Fruit fly (Drosophila melanogaster) whole organism, embryonic: Measurements from ENCODE around the gene Gfat2.

Experiments used
- Awh ChIP-seq: fragments of 200-800 bp; sonication (Bioruptor generic); IDR thresholded peaks from 2 replicates; pipeline ENCODE4, ENCODE4 v1.3.6; 2022; ENCODE audit warnings: missing biosample characterization, missing genetic modification characterization
- Blimp-1 ChIP-seq: fragments of 200-800 bp; sonication (Bioruptor generic); optimal IDR thresholded peaks from 3 replicates; lab custom pipeline; 2018; ENCODE audit warnings: missing biosample characterization, missing genetic modification characterization, mild to moderate bottlenecking, moderate library complexity, missing genetic modification reagents
- BtbVII ChIP-seq: fragments of 200-800 bp; sonication (Bioruptor generic); optimal IDR thresholded peaks from 3 replicates; lab custom pipeline; 2017; ENCODE audit warnings: missing biosample characterization, mild to moderate bottlenecking, missing genetic modification characterization
- CG10147 ChIP-seq: fragments of 200-800 bp; sonication (Bioruptor generic); optimal IDR thresholded peaks from 2 replicates; lab custom pipeline; 2019; ENCODE audit warnings: missing biosample characterization, mild to moderate bottlenecking, missing genetic modification characterization, moderate library complexity
- CG10959 ChIP-seq: fragments of 200-800 bp; sonication (Bioruptor generic); IDR thresholded peaks from 2 replicates; pipeline ENCODE4 v1.3.6; 2022; ENCODE audit warnings: missing biosample characterization, missing genetic modification characterization
- CG11247 ChIP-seq: fragments of 200-800 bp; sonication (Bioruptor generic); IDR thresholded peaks from 2 replicates; pipeline ENCODE4 v1.3.6; 2022; ENCODE audit warnings: missing biosample characterization, missing genetic modification characterization
- CG11504 ChIP-seq: fragments of 200-800 bp; sonication (Bioruptor generic); optimal IDR thresholded peaks from 3 replicates; lab custom pipeline; 2019; ENCODE audit warnings: missing biosample characterization, mild to moderate bottlenecking, missing genetic modification characterization, moderate library complexity
- CG11695 ChIP-seq: fragments of 200-800 bp; sonication (Bioruptor generic); IDR thresholded peaks from 3 replicates; pipeline ENCODE4 v1.3.6; 2022; ENCODE audit warnings: missing biosample characterization, missing genetic modification characterization
- CG13287 ChIP-seq: fragments of 200-800 bp; sonication (Bioruptor generic); IDR thresholded peaks from 2 replicates; pipeline ENCODE4 v1.3.6; 2022; ENCODE audit warnings: missing biosample characterization, missing genetic modification characterization; ENCODE audit not compliant: partially characterized antibody
- CG13424 ChIP-seq: fragments of 200-800 bp; sonication (Bioruptor generic); optimal IDR thresholded peaks from 2 replicates; lab custom pipeline; 2019; ENCODE audit warnings: missing biosample characterization, mild to moderate bottlenecking, missing genetic modification characterization, moderate library complexity
- CG14014 ChIP-seq: fragments of 200-800 bp; sonication (Bioruptor generic); IDR thresholded peaks from 2 replicates; pipeline ENCODE4 v1.3.6; 2022; ENCODE audit warnings: missing biosample characterization, missing genetic modification characterization
- CG15073 ChIP-seq: fragments of 200-800 bp; sonication (Bioruptor generic); optimal IDR thresholded peaks from 2 replicates; lab custom pipeline; 2016; ENCODE audit warnings: missing biosample characterization, missing genetic modification characterization
- CG15479 ChIP-seq: fragments of 200-800 bp; sonication (Bioruptor generic); optimal IDR thresholded peaks from 3 replicates; lab custom pipeline; 2019; ENCODE audit warnings: missing biosample characterization, mild to moderate bottlenecking, missing genetic modification characterization, moderate library complexity
- CG17568 ChIP-seq: fragments of 200-800 bp; sonication (Bioruptor generic); optimal IDR thresholded peaks from 2 replicates; lab custom pipeline; 2018; ENCODE audit warnings: missing biosample characterization, mild to moderate bottlenecking, missing genetic modification characterization, moderate library complexity
- CG17612 ChIP-seq: fragments of 200-800 bp; sonication (Bioruptor generic); IDR thresholded peaks from 2 replicates; pipeline ENCODE4 v1.3.6; 2022; ENCODE audit warnings: missing biosample characterization, missing genetic modification characterization
- CG34224 ChIP-seq: fragments of 200-800 bp; sonication (Bioruptor generic); IDR thresholded peaks from 3 replicates; pipeline ENCODE4 v1.3.6; 2022; ENCODE audit warnings: missing biosample characterization, missing genetic modification characterization; ENCODE audit not compliant: partially characterized antibody
- CG4730 ChIP-seq: fragments of 200-800 bp; sonication (Bioruptor generic); IDR thresholded peaks from 2 replicates; pipeline ENCODE4 v1.3.6; 2022; ENCODE audit warnings: missing biosample characterization, missing genetic modification characterization
- CG7745 ChIP-seq: fragments of 200-800 bp; sonication (Bioruptor generic); optimal IDR thresholded peaks from 2 replicates; lab custom pipeline; 2018; ENCODE audit warnings: missing biosample characterization, mild to moderate bottlenecking, missing genetic modification characterization, moderate library complexity
- CG8478 ChIP-seq: fragments of >200 bp; optimal IDR thresholded peaks from 2 replicates; lab custom pipeline; 2018
- CG9797 ChIP-seq: fragments of 200-800 bp; sonication (Bioruptor generic); optimal IDR thresholded peaks from 3 replicates; lab custom pipeline; 2018; ENCODE audit warnings: missing biosample characterization, mild to moderate bottlenecking, missing genetic modification characterization
- D19A ChIP-seq: fragments of 200-800 bp; optimal IDR thresholded peaks from 3 replicates; lab custom pipeline; 2019; ENCODE audit warnings: missing biosample characterization, mild to moderate bottlenecking, missing genetic modification characterization, moderate library complexity
- Dbx ChIP-seq: fragments of 200-800 bp; sonication (Bioruptor generic); IDR thresholded peaks from 3 replicates; pipeline ENCODE4 v1.3.6; 2022; ENCODE audit warnings: missing biosample characterization, missing genetic modification characterization
- Ets97D ChIP-seq: fragments of 200-800 bp; sonication (Bioruptor generic); optimal IDR thresholded peaks from 3 replicates; lab custom pipeline; 2016; ENCODE audit warnings: missing biosample characterization, missing genetic modification characterization
- Gsc ChIP-seq: fragments of 200-800 bp; sonication (Bioruptor generic); IDR thresholded peaks from 2 replicates; pipeline ENCODE4 v1.3.6; 2022; ENCODE audit warnings: missing biosample characterization, missing genetic modification characterization
- HLH54F ChIP-seq: fragments of 200-800 bp; sonication (Bioruptor generic); optimal IDR thresholded peaks from 3 replicates; lab custom pipeline; 2016; ENCODE audit warnings: missing biosample characterization, missing genetic modification characterization
- Hand ChIP-seq: fragments of 200-800 bp; sonication (Bioruptor generic); optimal IDR thresholded peaks from 2 replicates; lab custom pipeline; 2017; ENCODE audit warnings: mild to moderate bottlenecking, missing biosample characterization, missing genetic modification reagents, missing genetic modification characterization
- Jarid2 ChIP-seq: fragments of 200-800 bp; sonication (Bioruptor generic); optimal IDR thresholded peaks from 3 replicates; lab custom pipeline; 2017; ENCODE audit warnings: mild to moderate bottlenecking, missing biosample characterization, missing genetic modification reagents, missing genetic modification characterization
- MESR4 ChIP-seq: fragments of 200-800 bp; sonication (Bioruptor generic); optimal IDR thresholded peaks from 2 replicates; lab custom pipeline; 2018; ENCODE audit warnings: missing biosample characterization, mild to moderate bottlenecking, missing genetic modification characterization, moderate library complexity
- NC2α ChIP-seq: fragments of 200-800 bp; sonication (Bioruptor generic); optimal IDR thresholded peaks from 2 replicates; lab custom pipeline; 2016; ENCODE audit warnings: missing biosample characterization, missing genetic modification characterization
- NC2β ChIP-seq: fragments of 200-800 bp; sonication (Bioruptor generic); optimal IDR thresholded peaks from 2 replicates; lab custom pipeline; 2016; ENCODE audit warnings: missing biosample characterization, missing genetic modification characterization
- Opbp ChIP-seq: fragments of 200-800 bp; sonication (Bioruptor generic); IDR thresholded peaks from 3 replicates; pipeline ENCODE4 v1.3.6; 2022; ENCODE audit warnings: missing biosample characterization, missing genetic modification characterization; ENCODE audit not compliant: partially characterized antibody
- Six4 ChIP-seq: fragments of 200-800 bp; sonication (Bioruptor generic); optimal IDR thresholded peaks from 2 replicates; lab custom pipeline; 2016; ENCODE audit warnings: missing biosample characterization, missing genetic modification characterization
- Sry-β ChIP-seq: fragments of 200-800 bp; sonication (Bioruptor generic); optimal IDR thresholded peaks from 2 replicates; lab custom pipeline; 2018; ENCODE audit warnings: missing biosample characterization, mild to moderate bottlenecking, missing genetic modification characterization, moderate library complexity
- Usf ChIP-seq: fragments of 200-800 bp; sonication (Bioruptor generic); optimal IDR thresholded peaks from 2 replicates; lab custom pipeline; 2017; ENCODE audit warnings: missing genotype, missing biosample characterization, missing genetic modification characterization
- az2 ChIP-seq: fragments of 200-800 bp; sonication (Bioruptor generic); optimal IDR thresholded peaks from 3 replicates; lab custom pipeline; 2016; ENCODE audit warnings: missing biosample characterization, missing genetic modification characterization
- bbx ChIP-seq: fragments of 200-800 bp; sonication (Bioruptor generic); IDR thresholded peaks from 2 replicates; pipeline ENCODE4 v1.3.6; 2022; ENCODE audit warnings: missing biosample characterization, missing genetic modification characterization; ENCODE audit not compliant: partially characterized antibody
- dysf ChIP-seq: fragments of 200-800 bp; sonication (Bioruptor generic); IDR thresholded peaks from 3 replicates; pipeline ENCODE4 v1.3.6; 2022; ENCODE audit warnings: missing biosample characterization, missing genetic modification characterization
- eyg ChIP-seq: fragments of 200-800 bp; sonication (Bioruptor generic); optimal IDR thresholded peaks from 3 replicates; lab custom pipeline; 2016; ENCODE audit warnings: missing biosample characterization, missing genetic modification characterization
- lbe ChIP-seq: fragments of 200-800 bp; sonication (Bioruptor generic); optimal IDR thresholded peaks from 2 replicates; lab custom pipeline; 2016; ENCODE audit warnings: missing biosample characterization, mild to moderate bottlenecking, missing genetic modification characterization
- pfk ChIP-seq: fragments of 200-800 bp; sonication (Bioruptor generic); optimal IDR thresholded peaks from 2 replicates; lab custom pipeline; 2018; ENCODE audit warnings: missing biosample characterization, mild to moderate bottlenecking, missing genetic modification characterization, moderate library complexity
- phol ChIP-seq: fragments of 200-800 bp; sonication (Bioruptor generic); optimal IDR thresholded peaks from 3 replicates; lab custom pipeline; 2018; ENCODE audit warnings: missing biosample characterization, mild to moderate bottlenecking, missing genetic modification characterization, moderate library complexity
- pita ChIP-seq: fragments of 200-800 bp; sonication (Bioruptor generic); optimal IDR thresholded peaks from 2 replicates; lab custom pipeline; 2017; ENCODE audit warnings: missing biosample characterization, mild to moderate bottlenecking, missing genetic modification characterization
- pros ChIP-seq: fragments of 200-800 bp; sonication (Bioruptor generic); optimal IDR thresholded peaks from 3 replicates; lab custom pipeline; 2019; ENCODE audit warnings: missing biosample characterization, mild to moderate bottlenecking, missing genetic modification characterization, moderate library complexity
- pzg ChIP-seq: fragments of 200-800 bp; sonication (Bioruptor generic); optimal IDR thresholded peaks from 3 replicates; lab custom pipeline; 2018; ENCODE audit warnings: missing biosample characterization, mild to moderate bottlenecking, missing genetic modification characterization, moderate library complexity
- shn ChIP-seq: fragments of 200-800 bp; sonication (Bioruptor generic); optimal IDR thresholded peaks from 3 replicates; lab custom pipeline; 2016; ENCODE audit warnings: missing biosample characterization, missing genetic modification characterization
- slou ChIP-seq: fragments of 200-800 bp; sonication (Bioruptor generic); optimal IDR thresholded peaks from 3 replicates; lab custom pipeline; 2016; ENCODE audit warnings: missing biosample characterization, missing genetic modification characterization
- sqz ChIP-seq: fragments of 200-800 bp; sonication (Bioruptor generic); optimal IDR thresholded peaks from 3 replicates; lab custom pipeline; 2018; ENCODE audit warnings: missing biosample characterization, mild to moderate bottlenecking, missing genetic modification characterization
- stwl ChIP-seq: fragments of 200-800 bp; sonication (Bioruptor generic); optimal IDR thresholded peaks from 3 replicates; lab custom pipeline; 2018; ENCODE audit warnings: missing biosample characterization, mild to moderate bottlenecking, missing genetic modification characterization, moderate library complexity
- vvl ChIP-seq: fragments of 200-800 bp; sonication (Bioruptor generic); IDR thresholded peaks from 2 replicates; pipeline ENCODE4 v1.3.6; 2022; ENCODE audit warnings: missing biosample characterization, missing genetic modification characterization

Gfat2 gene

DNA sequence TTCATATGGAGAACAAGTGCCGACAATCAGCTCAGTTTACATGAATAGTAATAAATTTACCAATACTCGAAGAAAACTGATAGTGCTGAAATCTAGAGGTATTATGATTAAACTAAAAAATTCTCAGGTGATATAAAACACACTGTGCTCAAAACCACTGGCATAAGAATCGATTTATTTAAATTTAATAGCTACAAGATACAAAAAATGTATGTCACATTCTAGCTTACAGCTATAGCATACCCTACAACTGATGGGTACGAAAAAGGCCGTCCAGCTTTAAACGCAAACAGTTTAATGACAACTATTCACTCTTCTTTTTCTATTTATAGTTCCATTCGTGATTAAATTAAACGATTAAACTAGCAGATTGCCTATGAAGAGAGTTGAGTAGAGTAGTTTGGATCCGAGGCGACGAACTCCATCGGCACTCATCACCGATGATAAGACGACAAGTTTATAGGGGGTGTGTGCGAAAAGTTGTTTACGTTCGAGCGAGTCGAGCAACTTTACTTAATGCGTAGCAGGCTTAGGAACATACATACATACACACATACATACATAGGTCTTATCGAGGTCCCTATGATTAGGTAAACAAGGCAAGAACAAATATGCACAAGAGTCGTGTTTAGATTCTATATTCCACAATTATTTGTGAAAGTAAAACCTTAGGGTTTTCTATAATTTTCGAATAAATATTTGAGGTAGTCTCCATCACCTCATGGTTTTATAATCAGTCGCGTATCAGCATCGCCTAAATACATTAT lies 10.6 kb downstream of the Gfat2 start (continued):
- TF ChIP-seq Dbx (GFP tag; lab: Robert Waterston, UW) (peak; percentile 75; the same call in 2 of the 3 replicates), pzg (GFP tag; lab: Kevin White, UChicago) (no peak), MESR4 (no peak), Hand (GFP tag; lab: Kevin White, UChicago) (peak; percentile 71), CG11247 (GFP tag; lab: Robert Waterston, UW) (peak; percentile 76), CG7745 (tag; lab: Kevin White, UChicago) (peak; percentile 61), Gsc (GFP tag; lab: Robert Waterston, UW) (no peak), dysf (GFP tag; lab: Robert Waterston, UW) (peak; percentile 74), CG4730 (GFP tag; lab: Robert Waterston, UW) (peak; percentile 59; the same call in 1 of the 2 replicates), stwl (tag; lab: Kevin White, UChicago) (peak; percentile 20), Usf (GFP tag; lab: Kevin White, UChicago) (no peak), vvl (GFP tag; lab: Robert Waterston, UW) (peak; percentile 48), CG10147 (GFP tag; lab: Kevin White, UChicago) (peak; percentile 16), NC2β (GFP tag; lab: Kevin White, UChicago) (peak; percentile 83), Six4 (GFP tag; lab: Kevin White, UChicago) (peak; percentile 52), CG11504 (tag; lab: Kevin White, UChicago) (peak; percentile 63), CG13287 (GFP tag; lab: Robert Waterston, UW) (no peak), HLH54F (GFP tag; lab: Kevin White, UChicago) (peak; percentile 49), CG13424 (peak; percentile 47), BtbVII (GFP tag; lab: Kevin White, UChicago) (peak; percentile 71), lbe (GFP tag; lab: Kevin White, UChicago) (no peak), CG15479 (GFP tag; lab: Kevin White, UChicago) (peak; percentile 61), CG10959 (GFP tag; lab: Robert Waterston, UW) (peak; percentile 81), Opbp (GFP tag; lab: Robert Waterston, UW) (no peak), phol (tag; lab: Kevin White, UChicago) (peak; percentile 17), eyg (GFP tag; lab: Kevin White, UChicago) (peak; percentile 74), Blimp-1 (GFP tag; lab: Kevin White, UChicago) (peak; percentile 68), D19A (peak; percentile 20), CG8478 (lab: Kevin White, UChicago) (no peak), CG15073 (GFP tag; lab: Kevin White, UChicago) (peak; percentile 32), Sry-β (GFP tag; lab: Kevin White, UChicago) (peak; percentile 35), pros (no peak), Jarid2 (GFP tag; lab: Kevin White, UChicago) (peak; percentile 35), CG34224 (GFP tag; lab: Robert Waterston, UW) (no peak), pfk (GFP tag; lab: Kevin White, UChicago) (peak; percentile 46), CG9797 (GFP tag; lab: Kevin White, UChicago) (no peak), sqz (GFP tag; lab: Kevin White, UChicago) (peak; percentile 46), az2 (GFP tag; lab: Kevin White, UChicago) (peak; percentile 38), Awh (GFP tag; lab: Robert Waterston, UW) (peak; percentile 85), NC2α (GFP tag; lab: Kevin White, UChicago) (peak; percentile 74), CG17612 (GFP tag; lab: Robert Waterston, UW) (peak; percentile 16), CG11695 (GFP tag; lab: Robert Waterston, UW) (peak; percentile 53), CG14014 (GFP tag; lab: Robert Waterston, UW) (peak; percentile 70), pita (GFP tag; lab: Kevin White, UChicago) (no peak), Ets97D (no peak), slou (peak; percentile 52), CG17568 (GFP tag; lab: Kevin White, UChicago) (peak; percentile 51), bbx (GFP tag; lab: Robert Waterston, UW) (no peak), shn (peak; percentile 50)
